Fruit fly (Drosophila melanogaster) whole organism, wandering third instar larva: ENCODE results near the gene CG14422.

Source experiments
- lola ChIP-seq: fragments of >200 bp; optimal IDR thresholded peaks from 2 replicates; lab custom pipeline; 2017; ENCODE audit warnings: missing biosample characterization, missing genetic modification characterization
- psq ChIP-seq: fragments of 200-800 bp; sonication (Bioruptor generic); optimal IDR thresholded peaks from 3 replicates; lab custom pipeline; 2017; ENCODE audit warnings: missing biosample characterization, mild to moderate bottlenecking, missing genetic modification characterization, moderate library complexity

dm6 chrX:2989332-2989731, 46.1 kb downstream of the CG14422 start:
- TF ChIP-seq lola (GFP tag; lab: Kevin White, UChicago) (no peak), psq (GFP tag; lab: Kevin White, UChicago) (no peak)
